Worm (Caenorhabditis elegans): Measurements from ENCODE around the gene nhr-172.
A peak's percentile ranks its signal among the peaks of the same experiment; 100 is the strongest.

The nhr-172 gene

ce11 chrV:7539015-7539414, 30.2 kb downstream of the nhr-172 start, which contains the start of gene srh-268:
srh-268 (plus strand) TSS chrV:7539315.
- TF ChIP-seq tbx-37 (GFP tag; conservative IDR thresholded peaks at IDR 0.05) (no peak), scrt-1 (GFP tag; IDR thresholded peaks at IDR 0.05) (no peak), sea-1 (GFP tag; conservative IDR thresholded peaks at IDR 0.05) (no peak), tbx-11 (GFP tag; IDR thresholded peaks at IDR 0.05) (no peak)

- TF ChIP-seq B0310.2 (tag; optimal IDR thresholded peaks at IDR 0.05) = no peak
- TF ChIP-seq hnd-1 (tag; optimal IDR thresholded peaks at IDR 0.05) = no peak
- no peak for TF ChIP-seq pes-1 (GFP tag; IDR thresholded peaks at IDR 0.05)
- no peak for TF ChIP-seq ceh-36 (tag; optimal IDR thresholded peaks at IDR 0.05)
- TF ChIP-seq hmg-4 (GFP tag; optimal IDR thresholded peaks at IDR 0.05) = no peak
- no peak for TF ChIP-seq sea-1 (GFP tag; conservative IDR thresholded peaks at IDR 0.05)
- TF ChIP-seq tbx-37 (GFP tag; conservative IDR thresholded peaks at IDR 0.05) = no peak
- TF ChIP-seq ceh-13 (GFP tag; optimal IDR thresholded peaks at IDR 0.05) = no peak
- TF ChIP-seq ets-7 (tag; optimal IDR thresholded peaks at IDR 0.05) = no peak
- no peak for TF ChIP-seq ama-1 (optimal IDR thresholded peaks at IDR 0.05)
- TF ChIP-seq hmbx-1 (tag; optimal IDR thresholded peaks at IDR 0.05) = no peak
- no peak for TF ChIP-seq tra-4 (tag; optimal IDR thresholded peaks at IDR 0.05)
- no peak for TF ChIP-seq flt-1 (GFP tag; IDR thresholded peaks at IDR 0.05)
- TF ChIP-seq scrt-1 (GFP tag; IDR thresholded peaks at IDR 0.05) = no peak
- no peak for TF ChIP-seq tbx-11 (GFP tag; IDR thresholded peaks at IDR 0.05)
These were observed 34.9 kb downstream of the nhr-172 start for ce11 chrV:7543728-7544127.

- TF ChIP-seq ceh-36 (tag; optimal IDR thresholded peaks at IDR 0.05) (no peak), ama-1 (optimal IDR thresholded peaks at IDR 0.05) (no peak), B0310.2 (tag; optimal IDR thresholded peaks at IDR 0.05) (no peak)
These were observed 36.4 kb downstream of the nhr-172 start, which contains the start of the genes C54F6.19 and nhx-3 for ce11 chrV:7545187-7545586. C54F6.19 (plus strand) TSS chrV:7545487. nhx-3 (minus strand) TSS chrV:7545523.

- TF ChIP-seq scrt-1 (GFP tag; IDR thresholded peaks at IDR 0.05) (no peak), aly-1 (tag; optimal IDR thresholded peaks at IDR 0.05) (no peak), pes-1 (GFP tag; IDR thresholded peaks at IDR 0.05) (no peak), B0310.2 (tag; optimal IDR thresholded peaks at IDR 0.05) (no peak), flt-1 (GFP tag; IDR thresholded peaks at IDR 0.05) (no peak), hmbx-1 (tag; optimal IDR thresholded peaks at IDR 0.05) (no peak), ama-1 (optimal IDR thresholded peaks at IDR 0.05) (no peak), tbx-37 (GFP tag; conservative IDR thresholded peaks at IDR 0.05) (no peak), tbx-11 (GFP tag; IDR thresholded peaks at IDR 0.05) (no peak), tra-4 (tag; optimal IDR thresholded peaks at IDR 0.05) (no peak), hmg-4 (GFP tag; optimal IDR thresholded peaks at IDR 0.05) (no peak), hnd-1 (tag; optimal IDR thresholded peaks at IDR 0.05) (no peak)
These were observed 38.7 kb downstream of the nhr-172 start, which contains the start of gene ftn-1 for ce11 chrV:7547479-7547878. ftn-1 (minus strand) TSS chrV:7547579.

ce11 chrV:7548017-7548416, 39.2 kb downstream of the nhr-172 start:
- TF ChIP-seq aly-1 (tag; optimal IDR thresholded peaks at IDR 0.05) (no peak), hmbx-1 (tag; optimal IDR thresholded peaks at IDR 0.05) (no peak), sea-1 (GFP tag; conservative IDR thresholded peaks at IDR 0.05) (no peak), ama-1 (optimal IDR thresholded peaks at IDR 0.05) (no peak), scrt-1 (GFP tag; IDR thresholded peaks at IDR 0.05) (no peak), tbx-37 (GFP tag; conservative IDR thresholded peaks at IDR 0.05) (no peak), ets-7 (tag; optimal IDR thresholded peaks at IDR 0.05) (no peak), flt-1 (GFP tag; IDR thresholded peaks at IDR 0.05) (no peak), ceh-13 (GFP tag; optimal IDR thresholded peaks at IDR 0.05) (no peak), pes-1 (GFP tag; IDR thresholded peaks at IDR 0.05) (no peak), hmg-4 (GFP tag; optimal IDR thresholded peaks at IDR 0.05) (no peak), tbx-11 (GFP tag; IDR thresholded peaks at IDR 0.05) (no peak), ceh-36 (tag; optimal IDR thresholded peaks at IDR 0.05) (no peak), hnd-1 (tag; optimal IDR thresholded peaks at IDR 0.05) (no peak), B0310.2 (tag; optimal IDR thresholded peaks at IDR 0.05) (no peak), tra-4 (tag; optimal IDR thresholded peaks at IDR 0.05) (no peak), F13C5.2 (tag; optimal IDR thresholded peaks at IDR 0.05) (no peak)

ce11 chrV:7548499-7548898, 39.7 kb downstream of the nhr-172 start:
- peak; percentile 70; the same call in 1 of the 2 replicates for TF ChIP-seq scrt-1 (GFP tag; IDR thresholded peaks at IDR 0.05)
- TF ChIP-seq pes-1 (GFP tag; IDR thresholded peaks at IDR 0.05) = peak; percentile 76
- TF ChIP-seq tbx-11 (GFP tag; IDR thresholded peaks at IDR 0.05) = peak; percentile 70
- TF ChIP-seq flt-1 (GFP tag; IDR thresholded peaks at IDR 0.05) = peak; percentile 56; the same call in 1 of the 2 replicates

- TF ChIP-seq B0310.2 (tag; optimal IDR thresholded peaks at IDR 0.05) (no peak), ceh-13 (GFP tag; optimal IDR thresholded peaks at IDR 0.05) (no peak), scrt-1 (GFP tag; IDR thresholded peaks at IDR 0.05) (no peak), F13C5.2 (tag; optimal IDR thresholded peaks at IDR 0.05) (no peak)
These were observed 43.0 kb downstream of the nhr-172 start, which contains the start of gene F19F10.3 for ce11 chrV:7551821-7552220. F19F10.3 (plus strand) TSS chrV:7552121.

ce11 chrV:7553873-7554362, 45.1 kb downstream of the nhr-172 start, which contains the start of gene ttr-10:
ttr-10 (minus strand) TSS chrV:7553923.
- TF ChIP-seq ama-1 (optimal IDR thresholded peaks at IDR 0.05) (no peak), hmg-4 (GFP tag; optimal IDR thresholded peaks at IDR 0.05) (no peak), hnd-1 (tag; optimal IDR thresholded peaks at IDR 0.05) (no peak), tbx-11 (GFP tag; IDR thresholded peaks at IDR 0.05) (no peak), B0310.2 (tag; optimal IDR thresholded peaks at IDR 0.05) (no peak), sea-1 (GFP tag; conservative IDR thresholded peaks at IDR 0.05) (no peak), pes-1 (GFP tag; IDR thresholded peaks at IDR 0.05) (no peak), F13C5.2 (tag; optimal IDR thresholded peaks at IDR 0.05) (no peak), flt-1 (GFP tag; IDR thresholded peaks at IDR 0.05) (no peak), ceh-13 (GFP tag; optimal IDR thresholded peaks at IDR 0.05) (no peak), ceh-36 (tag; optimal IDR thresholded peaks at IDR 0.05) (no peak), ets-7 (tag; optimal IDR thresholded peaks at IDR 0.05) (no peak), tra-4 (tag; optimal IDR thresholded peaks at IDR 0.05) (no peak), tbx-37 (GFP tag; conservative IDR thresholded peaks at IDR 0.05) (no peak)
